Worm (Caenorhabditis elegans) whole organism, early embryonic: ENCODE results near the gene Y75B12B.3.

Source experiments
- B0310.2 ChIP-seq: sonication (generic microtip); optimal IDR thresholded peaks from 2 replicates; lab custom pipeline; 2016; ENCODE audit warnings: mild to moderate bottlenecking, missing genetic modification characterization, missing compliant biosample characterization
- ama-1 ChIP-seq: fragments of 150-350 bp; optimal IDR thresholded peaks from 2 replicates; lab custom pipeline; 2014
- ceh-36 ChIP-seq: sonication (generic microtip); optimal IDR thresholded peaks from 2 replicates; lab custom pipeline; 2016; ENCODE audit warnings: missing genetic modification characterization, inconsistent platforms, missing compliant biosample characterization
- ets-7 ChIP-seq: sonication (generic microtip); optimal IDR thresholded peaks from 2 replicates; lab custom pipeline; 2016; ENCODE audit warnings: missing genotype, missing genetic modification characterization, missing compliant biosample characterization
- flt-1 ChIP-seq: fragments of 200-800 bp; sonication (Bioruptor generic); IDR thresholded peaks from 2 replicates; pipeline ENCODE4 v1.3.6; 2022; ENCODE audit warnings: missing genetic modification characterization, missing compliant biosample characterization
- hmg-4 ChIP-seq: fragments of 200-800 bp; sonication (Bioruptor generic); optimal IDR thresholded peaks from 2 replicates; lab custom pipeline; 2018; ENCODE audit warnings: mild to moderate bottlenecking, missing genetic modification characterization, missing compliant biosample characterization
- hnd-1 ChIP-seq: sonication (generic microtip); optimal IDR thresholded peaks from 2 replicates; lab custom pipeline; 2016; ENCODE audit warnings: missing genetic modification characterization, missing compliant biosample characterization
- pes-1 ChIP-seq: fragments of 200-800 bp; sonication (Bioruptor generic); IDR thresholded peaks from 2 replicates; pipeline ENCODE4 v1.3.6; 2022; ENCODE audit warnings: missing genetic modification reagents, missing genetic modification characterization, missing compliant biosample characterization
- scrt-1 ChIP-seq: fragments of 200-800 bp; sonication (Bioruptor generic); IDR thresholded peaks from 2 replicates; pipeline ENCODE4 v1.3.6; 2022; ENCODE audit warnings: missing genetic modification characterization, missing compliant biosample characterization
- sea-1 ChIP-seq: fragments of 200-800 bp; sonication (Bioruptor generic); conservative IDR thresholded peaks from 2 replicates; pipeline ENCODE4 v1.3.6; 2022; ENCODE audit warnings: missing genetic modification characterization, missing compliant biosample characterization
- tbx-11 ChIP-seq: fragments of 200-800 bp; sonication (Bioruptor generic); IDR thresholded peaks from 2 replicates; pipeline ENCODE4 v1.3.6; 2022; ENCODE audit warnings: missing genetic modification characterization, missing compliant biosample characterization
- tbx-37 ChIP-seq: fragments of 200-800 bp; sonication (Bioruptor generic); conservative IDR thresholded peaks from 2 replicates; pipeline ENCODE4 v1.3.6; 2022; ENCODE audit warnings: missing genetic modification reagents, missing genetic modification characterization, missing compliant biosample characterization
- tra-4 ChIP-seq: sonication (generic microtip); optimal IDR thresholded peaks from 2 replicates; lab custom pipeline; 2017; ENCODE audit warnings: missing genetic modification characterization, missing compliant biosample characterization

ce11 chrV:15191971-15192370 lies 5.9 kb upstream of the Y75B12B.3 start:
- no peak for TF ChIP-seq sea-1 (GFP tag; lab: Robert Waterston, UW)
- TF ChIP-seq B0310.2 (tag; lab: Kevin White, UChicago): no peak
- no peak for TF ChIP-seq ceh-36 (tag; lab: Kevin White, UChicago)
- TF ChIP-seq hmg-4 (GFP tag; lab: Kevin White, UChicago): no peak
- no peak for TF ChIP-seq tra-4
- TF ChIP-seq ama-1 (lab: Kevin White, UChicago): no peak
- TF ChIP-seq scrt-1 (GFP tag; lab: Robert Waterston, UW): no peak
- no peak for TF ChIP-seq flt-1 (GFP tag; lab: Robert Waterston, UW)
- no peak for TF ChIP-seq hnd-1
- TF ChIP-seq tbx-11: no peak
- no peak for TF ChIP-seq ets-7 (tag; lab: Kevin White, UChicago)
- TF ChIP-seq tbx-37: no peak
- no peak for TF ChIP-seq pes-1 (GFP tag; lab: Robert Waterston, UW)
